Fruit fly (Drosophila melanogaster) whole organism, embryonic: ENCODE results near the gene CG4586.
A peak's percentile ranks its signal among the peaks of the same experiment; 100 is the strongest.

ENCODE experiments used
- Bdp1 ChIP-seq: fragments of 200-800 bp; sonication (Bioruptor generic); optimal IDR thresholded peaks from 3 replicates; lab custom pipeline; 2016; ENCODE audit warnings: missing biosample characterization, missing genetic modification characterization
- CG11504 ChIP-seq: fragments of 200-800 bp; sonication (Bioruptor generic); optimal IDR thresholded peaks from 3 replicates; lab custom pipeline; 2019; ENCODE audit warnings: missing biosample characterization, mild to moderate bottlenecking, missing genetic modification characterization, moderate library complexity
- CG11723 ChIP-seq: fragments of 200-800 bp; sonication (Bioruptor generic); optimal IDR thresholded peaks from 2 replicates; lab custom pipeline; 2017; ENCODE audit warnings: missing biosample characterization, mild to moderate bottlenecking, missing genetic modification characterization
- CG12659 ChIP-seq: fragments of 200-800 bp; sonication (Bioruptor generic); optimal IDR thresholded peaks from 3 replicates; lab custom pipeline; 2017; ENCODE audit warnings: mild to moderate bottlenecking, missing biosample characterization, missing genetic modification reagents, missing genetic modification characterization
- CG13296 ChIP-seq: fragments of 200-800 bp; sonication (Bioruptor generic); optimal IDR thresholded peaks from 3 replicates; lab custom pipeline; 2018; ENCODE audit warnings: missing biosample characterization, mild to moderate bottlenecking, missing genetic modification characterization
- CG15269 ChIP-seq: fragments of 200-800 bp; sonication (Bioruptor generic); optimal IDR thresholded peaks from 2 replicates; lab custom pipeline; 2018; ENCODE audit warnings: missing biosample characterization, mild to moderate bottlenecking, missing genetic modification characterization, moderate library complexity
- CG17612 ChIP-seq: fragments of 200-800 bp; sonication (Bioruptor generic); IDR thresholded peaks from 2 replicates; pipeline ENCODE4 v1.3.6; 2022; ENCODE audit warnings: missing biosample characterization, missing genetic modification characterization
- CG4282 ChIP-seq: fragments of 200-800 bp; sonication (Bioruptor generic); optimal IDR thresholded peaks from 2 replicates; lab custom pipeline; 2016; ENCODE audit warnings: missing biosample characterization, missing genetic modification characterization
- CG5245 ChIP-seq: fragments of 200-800 bp; sonication (Bioruptor generic); optimal IDR thresholded peaks from 3 replicates; lab custom pipeline; 2016; ENCODE audit warnings: missing biosample characterization, missing genetic modification characterization
- CG6175 ChIP-seq: fragments of 200-800 bp; sonication (Bioruptor generic); IDR thresholded peaks from 3 replicates; pipeline ENCODE4 v1.3.6; 2022; ENCODE audit warnings: missing biosample characterization, missing genetic modification characterization
- CG6254 ChIP-seq: fragments of 200-800 bp; sonication (Bioruptor generic); optimal IDR thresholded peaks from 3 replicates; lab custom pipeline; 2017; ENCODE audit warnings: mild to moderate bottlenecking, missing biosample characterization, missing genetic modification reagents, missing genetic modification characterization
- CG6689 ChIP-seq: fragments of 200-800 bp; sonication (Bioruptor generic); IDR thresholded peaks from 2 replicates; pipeline ENCODE4 v1.3.6; 2022; ENCODE audit warnings: missing biosample characterization, missing genetic modification characterization
- CG7786 ChIP-seq: fragments of 200-800 bp; sonication (Bioruptor generic); optimal IDR thresholded peaks from 2 replicates; lab custom pipeline; 2016; ENCODE audit warnings: missing biosample characterization, missing genetic modification characterization
- CG8290 ChIP-seq, 3 experiments: fragments of 200-800 bp; sonication (Bioruptor generic); optimal IDR thresholded peaks; 2 replicates each; lab custom pipeline; 2016 to 2019; ENCODE audit warnings: missing biosample characterization in 3 of 3, missing genetic modification characterization in 3 of 3, mild to moderate bottlenecking in 2 of 3, moderate library complexity in 1 of 3
- CG8944 ChIP-seq: fragments of 200-800 bp; sonication (Bioruptor generic); optimal IDR thresholded peaks from 3 replicates; lab custom pipeline; 2016; ENCODE audit warnings: missing biosample characterization, missing genetic modification characterization
- Dad ChIP-seq: fragments of 200-800 bp; sonication (Bioruptor generic); optimal IDR thresholded peaks from 3 replicates; lab custom pipeline; 2016; ENCODE audit warnings: missing biosample characterization, missing genetic modification characterization
- Dll ChIP-seq: fragments of 200-800 bp; sonication (Bioruptor generic); IDR thresholded peaks from 4 replicates; pipeline ENCODE4 v1.3.6; 2022; ENCODE audit warnings: missing biosample characterization, missing genetic modification characterization; ENCODE audit not compliant: partially characterized antibody
- E2f2 ChIP-seq: fragments of 200-800 bp; sonication (Bioruptor generic); IDR thresholded peaks from 2 replicates; pipeline ENCODE4 v1.3.6; 2022; ENCODE audit warnings: missing biosample characterization, missing genetic modification characterization
- Ets65A ChIP-seq: fragments of 200-800 bp; sonication (Bioruptor generic); peaks from one replicate; lab custom pipeline; 2016; ENCODE audit warnings: missing biosample characterization, missing genetic modification characterization
- Fer1 ChIP-seq: fragments of 200-800 bp; sonication (Bioruptor generic); optimal IDR thresholded peaks from 2 replicates; lab custom pipeline; 2017; ENCODE audit warnings: missing biosample characterization, mild to moderate bottlenecking, missing genetic modification characterization
- HLH3B ChIP-seq: fragments of 200-800 bp; sonication (Bioruptor generic); IDR thresholded peaks from 2 replicates; pipeline ENCODE4 v1.3.6; 2022; ENCODE audit warnings: missing biosample characterization, missing genetic modification characterization
- HmgD ChIP-seq: fragments of 200-800 bp; sonication (Bioruptor generic); optimal IDR thresholded peaks from 3 replicates; lab custom pipeline; 2016; ENCODE audit warnings: missing biosample characterization, missing genetic modification characterization
- Mad ChIP-seq: fragments of 200-800 bp; sonication (Bioruptor generic); optimal IDR thresholded peaks from 2 replicates; lab custom pipeline; 2016; ENCODE audit warnings: missing biosample characterization, missing genetic modification characterization
- Med ChIP-seq: fragments of 200-800 bp; sonication (Bioruptor generic); peaks from one replicate; lab custom pipeline; 2016; ENCODE audit warnings: missing biosample characterization, missing genetic modification characterization, mild to moderate bottlenecking, inconsistent platforms, moderate library complexity
- Tbp ChIP-seq: fragments of >200 bp; optimal IDR thresholded peaks from 2 replicates; lab custom pipeline; 2018; ENCODE audit warnings: missing biosample characterization, missing genetic modification characterization
- ase ChIP-seq: fragments of 200-800 bp; sonication (Bioruptor generic); IDR thresholded peaks from 3 replicates; pipeline ENCODE4 v1.3.6; 2022; ENCODE audit warnings: missing biosample characterization, missing genetic modification characterization
- bcd ChIP-seq: fragments of 200-800 bp; sonication (Bioruptor generic); optimal IDR thresholded peaks from 2 replicates; lab custom pipeline; 2017; ENCODE audit warnings: missing biosample characterization, mild to moderate bottlenecking, missing genetic modification characterization
- chm ChIP-seq: fragments of 200-800 bp; sonication (Bioruptor generic); IDR thresholded peaks from 2 replicates; pipeline ENCODE4 v1.3.6; 2022; ENCODE audit warnings: missing biosample characterization, missing genetic modification characterization
- ci ChIP-seq: fragments of 200-800 bp; sonication (Bioruptor generic); IDR thresholded peaks from 3 replicates; pipeline ENCODE4 v1.3.6; 2022; ENCODE audit warnings: missing biosample characterization, missing genetic modification characterization
- dm ChIP-seq: fragments of 200-800 bp; sonication (Bioruptor generic); optimal IDR thresholded peaks from 3 replicates; lab custom pipeline; 2016; ENCODE audit warnings: missing biosample characterization, missing genetic modification characterization
- inv ChIP-seq: fragments of 200-800 bp; sonication (Bioruptor generic); IDR thresholded peaks from 2 replicates; pipeline ENCODE4 v1.3.6; 2022; ENCODE audit warnings: missing biosample characterization, missing genetic modification characterization; ENCODE audit not compliant: partially characterized antibody
- ken ChIP-seq: fragments of 200-800 bp; sonication (Bioruptor generic); IDR thresholded peaks from 3 replicates; pipeline ENCODE4 v1.3.6; 2022; ENCODE audit warnings: missing biosample characterization, missing genetic modification characterization
- lab ChIP-seq: fragments of 200-800 bp; sonication (Bioruptor generic); optimal IDR thresholded peaks from 3 replicates; lab custom pipeline; 2017; ENCODE audit warnings: missing biosample characterization, missing genetic modification characterization, mild to moderate bottlenecking, moderate library complexity, missing genetic modification reagents
- pros ChIP-seq: fragments of 200-800 bp; sonication (Bioruptor generic); optimal IDR thresholded peaks from 3 replicates; lab custom pipeline; 2019; ENCODE audit warnings: missing biosample characterization, mild to moderate bottlenecking, missing genetic modification characterization, moderate library complexity
- pzg ChIP-seq: fragments of 200-800 bp; sonication (Bioruptor generic); optimal IDR thresholded peaks from 3 replicates; lab custom pipeline; 2018; ENCODE audit warnings: missing biosample characterization, mild to moderate bottlenecking, missing genetic modification characterization, moderate library complexity
- ro ChIP-seq: fragments of 200-800 bp; sonication (Bioruptor generic); IDR thresholded peaks from 2 replicates; pipeline ENCODE4 v1.3.6; 2022; ENCODE audit warnings: missing biosample characterization, missing genetic modification characterization
- sens ChIP-seq: fragments of 200-800 bp; sonication (Bioruptor generic); peaks from one replicate; lab custom pipeline; 2016; ENCODE audit warnings: missing biosample characterization, missing genetic modification characterization
- seq ChIP-seq: fragments of 200-800 bp; sonication (Bioruptor generic); IDR thresholded peaks from 2 replicates; pipeline ENCODE4 v1.3.6; 2022; ENCODE audit warnings: missing biosample characterization, missing genetic modification characterization
- sna ChIP-seq: fragments of 200-800 bp; sonication (Bioruptor generic); IDR thresholded peaks from 2 replicates; pipeline ENCODE4 v1.3.6; 2022; ENCODE audit warnings: missing biosample characterization, missing genetic modification characterization; ENCODE audit not compliant: partially characterized antibody
- sqz ChIP-seq: fragments of 200-800 bp; sonication (Bioruptor generic); optimal IDR thresholded peaks from 3 replicates; lab custom pipeline; 2018; ENCODE audit warnings: missing biosample characterization, mild to moderate bottlenecking, missing genetic modification characterization
- sug ChIP-seq: fragments of 200-800 bp; optimal IDR thresholded peaks from 2 replicates; lab custom pipeline; 2019; ENCODE audit warnings: missing biosample characterization, mild to moderate bottlenecking, missing genetic modification characterization, moderate library complexity
- trh ChIP-seq: fragments of 200-800 bp; sonication (Bioruptor generic); optimal IDR thresholded peaks from 2 replicates; lab custom pipeline; 2016; ENCODE audit warnings: missing biosample characterization, missing genetic modification characterization
- unpg ChIP-seq: fragments of 200-800 bp; sonication (Bioruptor generic); optimal IDR thresholded peaks from 3 replicates; lab custom pipeline; 2018; ENCODE audit warnings: missing biosample characterization, mild to moderate bottlenecking, missing genetic modification characterization, moderate library complexity
- vfl ChIP-seq: fragments of 200-800 bp; sonication (Bioruptor generic); optimal IDR thresholded peaks from 2 replicates; lab custom pipeline; 2016; ENCODE audit warnings: missing biosample characterization, missing genetic modification characterization
- z ChIP-seq: fragments of 200-800 bp; sonication (Bioruptor generic); IDR thresholded peaks from 3 replicates; pipeline ENCODE4 v1.3.6; 2022; ENCODE audit warnings: missing biosample characterization, missing genetic modification characterization

CG4586 gene

dm6 chrX:6974221-6974620, 4.5 kb downstream of the CG4586 start:
- TF ChIP-seq ro (GFP tag; lab: Robert Waterston, UW) (no peak), bcd (GFP tag; lab: Kevin White, UChicago) (no peak), sens (GFP tag; lab: Kevin White, UChicago) (peak; percentile 54)

- TF ChIP-seq Mad (GFP tag; lab: Kevin White, UChicago) (no peak), sqz (GFP tag; lab: Kevin White, UChicago) (no peak), vfl (GFP tag; lab: Kevin White, UChicago) (no peak), HmgD (no peak), dm (GFP tag; lab: Kevin White, UChicago) (no peak), HLH3B (GFP tag; lab: Robert Waterston, UW) (0 out of 2 replicates have a peak, but pooled peaks have one; percentile 25), Ets65A (GFP tag; lab: Kevin White, UChicago) (peak; percentile 78), Bdp1 (GFP tag; lab: Kevin White, UChicago) (no peak), CG6689 (GFP tag; lab: Robert Waterston, UW) (peak; percentile 21; the same call in 1 of the 2 replicates), Tbp (GFP tag; lab: Kevin White, UChicago) (no peak), bcd (GFP tag; lab: Kevin White, UChicago) (no peak)
- TF ChIP-seq, all 482 proteins: peak for 3
Measured at dm6 chrX:6976364-6976763, 6.6 kb downstream of the CG4586 start.

- peak; percentile 87 for TF ChIP-seq CG17612 (GFP tag; lab: Robert Waterston, UW)
- no peak for TF ChIP-seq CG8290 (GFP tag; optimal IDR thresholded peaks at IDR 0.05; lab: Kevin White, UChicago)
- TF ChIP-seq CG8290 (tag; optimal IDR thresholded peaks at IDR 0.05; lab: Kevin White, UChicago), result peak in 1 of 2 experiments; percentile 61
- TF ChIP-seq CG13296 (GFP tag; lab: Kevin White, UChicago), result no peak
Measured at dm6 chrX:6976911-6977310, 7.2 kb downstream of the CG4586 start.

dm6 chrX:6981470-6981952, 11.8 kb downstream of the CG4586 start:
- TF ChIP-seq CG7786 (GFP tag; lab: Kevin White, UChicago) (peak; percentile 3), sna (GFP tag; lab: Robert Waterston, UW) (0 out of 2 replicates have a peak, but pooled peaks have one; percentile 58), seq (peak; percentile 26; the same call in 1 of the 2 replicates), Dad (GFP tag; lab: Kevin White, UChicago) (peak; percentile 4), inv (GFP tag; lab: Robert Waterston, UW) (no peak), CG6175 (GFP tag; lab: Robert Waterston, UW) (no peak), Dll (GFP tag; lab: Robert Waterston, UW) (peak; percentile 37; the same call in 1 of the 4 replicates), z (peak; percentile 41; the same call in 1 of the 3 replicates), pros (GFP tag; lab: Kevin White, UChicago) (peak; percentile 9), E2f2 (GFP tag; lab: Robert Waterston, UW) (peak; percentile 21; the same call in 1 of the 2 replicates), Fer1 (no peak), unpg (peak; percentile 1), lab (GFP tag; lab: Kevin White, UChicago) (peak; percentile 3), CG11504 (peak; percentile 2), CG6254 (GFP tag; lab: Kevin White, UChicago) (no peak), CG4282 (GFP tag; lab: Kevin White, UChicago) (no peak), trh (GFP tag; lab: Kevin White, UChicago) (no peak), CG12659 (GFP tag; lab: Kevin White, UChicago) (no peak), sug (tag; lab: Kevin White, UChicago) (no peak), ase (GFP tag; lab: Robert Waterston, UW) (no peak), chm (GFP tag; lab: Robert Waterston, UW) (peak; percentile 76), Med (GFP tag; lab: Kevin White, UChicago) (peak; percentile 76), CG5245 (GFP tag; lab: Kevin White, UChicago) (peak; percentile 15), ken (GFP tag; lab: Robert Waterston, UW) (peak; percentile 43; the same call in 1 of the 3 replicates), CG11723 (peak; percentile 27), CG15269 (tag; lab: Kevin White, UChicago) (peak; percentile 18), Bdp1 (GFP tag; lab: Kevin White, UChicago) (no peak), ci (GFP tag; lab: Robert Waterston, UW) (peak; percentile 63; the same call in 2 of the 3 replicates), CG8944 (GFP tag; lab: Kevin White, UChicago) (no peak), pzg (GFP tag; lab: Kevin White, UChicago) (no peak)
